Worm (Caenorhabditis elegans) whole organism, late embryonic: Measurements from ENCODE around the gene srw-108.

ENCODE experiments used
- F13H6.1 ChIP-seq: sonication (generic microtip); optimal IDR thresholded peaks from 2 replicates; lab custom pipeline; 2016; ENCODE audit warnings: missing genetic modification characterization, missing compliant biosample characterization
- T23F11.4 ChIP-seq: fragments of 200-800 bp; sonication (Bioruptor generic); optimal IDR thresholded peaks from 2 replicates; lab custom pipeline; 2018; ENCODE audit warnings: mild to moderate bottlenecking, missing genetic modification characterization, missing compliant biosample characterization
- ama-1 ChIP-seq: fragments of 150-350 bp; optimal IDR thresholded peaks from 2 replicates; lab custom pipeline; 2014
- dmd-4 ChIP-seq: sonication (generic microtip); optimal IDR thresholded peaks from 2 replicates; lab custom pipeline; 2016; ENCODE audit warnings: borderline replicate concordance, missing genetic modification characterization, missing compliant biosample characterization
- tbx-7 ChIP-seq: sonication (generic microtip); optimal IDR thresholded peaks from 2 replicates; lab custom pipeline; 2016; ENCODE audit warnings: missing genotype, missing genetic modification characterization, missing compliant biosample characterization

DNA sequence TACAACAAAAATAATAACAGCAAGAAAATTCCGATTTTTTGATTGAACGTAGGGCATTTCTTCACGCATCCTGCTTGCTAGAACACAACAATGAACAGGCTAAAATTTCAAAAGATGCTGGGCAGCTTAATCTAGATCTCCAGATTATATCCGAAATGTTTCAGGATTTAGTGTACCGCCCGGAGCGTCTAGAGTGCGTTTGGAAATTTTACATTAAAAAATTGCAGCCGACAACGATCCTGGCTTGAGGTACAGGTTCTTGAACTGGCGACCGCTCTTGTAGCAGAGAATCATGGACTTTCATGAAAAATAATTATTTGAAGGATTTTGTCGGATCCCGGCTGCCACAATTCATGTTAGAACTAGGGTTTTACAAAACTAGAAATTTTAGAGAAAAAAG lies 20.3 kb downstream of the srw-108 start, which contains the start of gene C14C6.6:
- no peak for TF ChIP-seq tbx-7
- no peak for TF ChIP-seq T23F11.4 (GFP tag; lab: Kevin White, UChicago)
- no peak for TF ChIP-seq F13H6.1 (tag; lab: Kevin White, UChicago)
- TF ChIP-seq dmd-4 (tag; lab: Kevin White, UChicago) = no peak
- TF ChIP-seq ama-1 (lab: Kevin White, UChicago) = no peak
